Worm (Caenorhabditis elegans) whole organism, L1 larva: Measurements from ENCODE around the gene F56C3.4.

ENCODE experiments used
- blmp-1 ChIP-seq: fragments of 150-350 bp; optimal IDR thresholded peaks from 2 replicates; lab custom pipeline; 2014; ENCODE audit warnings: missing biosample characterization, missing genetic modification characterization
- egl-27 ChIP-seq, 2 experiments: fragments of 150-350 bp in 1 of 2; sonication (generic microtip); optimal IDR thresholded peaks; 3 replicates each; lab custom pipeline; 2017 to 2018; ENCODE audit warnings: missing biosample characterization in 2 of 2, missing genetic modification characterization in 2 of 2, missing genetic modification reagents in 2 of 2
- jun-1 ChIP-seq: fragments of 150-350 bp; optimal IDR thresholded peaks from 2 replicates; lab custom pipeline; 2014; ENCODE audit warnings: missing biosample characterization, missing genetic modification reagents, missing genetic modification characterization
- lin-39 ChIP-seq: fragments of 150-350 bp; optimal IDR thresholded peaks from 2 replicates; lab custom pipeline; 2014; ENCODE audit warnings: missing biosample characterization, missing genetic modification reagents, missing genetic modification characterization
- nhr-12 ChIP-seq: sonication (generic microtip); optimal IDR thresholded peaks from 2 replicates; lab custom pipeline; 2017; ENCODE audit warnings: missing biosample characterization, missing genetic modification characterization
- nhr-237 ChIP-seq: fragments of 150-350 bp; optimal IDR thresholded peaks from 2 replicates; lab custom pipeline; 2014; ENCODE audit warnings: missing biosample characterization, missing genetic modification characterization
- nhr-77 ChIP-seq: fragments of 150-350 bp; optimal IDR thresholded peaks from 2 replicates; lab custom pipeline; 2014; ENCODE audit warnings: missing biosample characterization, missing genetic modification characterization
- pax-3 ChIP-seq: fragments of 200-800 bp; sonication (Bioruptor generic); optimal IDR thresholded peaks from 2 replicates; lab custom pipeline; 2018; ENCODE audit warnings: mild to moderate bottlenecking, missing genetic modification characterization, moderate library complexity, missing compliant biosample characterization

ce11 chrX:1321044-1321443, 39.5 kb downstream of the F56C3.4 start, which contains the start of gene pdk-1:
- no peak for TF ChIP-seq nhr-77 (tag; lab: Kevin White, UChicago)
- no peak for TF ChIP-seq jun-1 (tag; lab: Kevin White, UChicago)
- TF ChIP-seq nhr-12: no peak
- TF ChIP-seq lin-39 (tag; lab: Kevin White, UChicago): no peak
- TF ChIP-seq egl-27 (tag; optimal IDR thresholded peaks at IDR 0.05; lab: Kevin White, UChicago): no peak
- TF ChIP-seq nhr-237 (tag; lab: Kevin White, UChicago): no peak
- TF ChIP-seq blmp-1 (tag; lab: Kevin White, UChicago): no peak
- TF ChIP-seq pax-3 (tag; lab: Kevin White, UChicago): no peak
